Fruit fly (Drosophila melanogaster) whole organism: Measurements from ENCODE around the gene CG6800.

Experiments used
- CG8478 ChIP-seq: fragments of >200 bp; optimal IDR thresholded peaks from 2 replicates; lab custom pipeline; 2018; ENCODE audit warnings: inconsistent platforms
- Dll ChIP-seq: fragments of >200 bp; optimal IDR thresholded peaks from 2 replicates; lab custom pipeline; 2017
- EcR ChIP-seq, 2 experiments: fragments of >200 bp; optimal IDR thresholded peaks; 2 replicates each; lab custom pipeline; 2017; ENCODE audit warnings: missing biosample characterization in 2 of 2, missing genetic modification characterization in 2 of 2, missing genetic modification reagents in 2 of 2
- pan ChIP-seq: fragments of >200 bp; optimal IDR thresholded peaks from 2 replicates; lab custom pipeline; 2017
- psq ChIP-seq: fragments of >200 bp; optimal IDR thresholded peaks from 2 replicates; lab custom pipeline; 2017
- usp ChIP-seq: fragments of >200 bp; optimal IDR thresholded peaks from 2 replicates; lab custom pipeline; 2017; ENCODE audit warnings: missing biosample characterization, missing genetic modification characterization, mixed read lengths

Gene CG6800

DNA sequence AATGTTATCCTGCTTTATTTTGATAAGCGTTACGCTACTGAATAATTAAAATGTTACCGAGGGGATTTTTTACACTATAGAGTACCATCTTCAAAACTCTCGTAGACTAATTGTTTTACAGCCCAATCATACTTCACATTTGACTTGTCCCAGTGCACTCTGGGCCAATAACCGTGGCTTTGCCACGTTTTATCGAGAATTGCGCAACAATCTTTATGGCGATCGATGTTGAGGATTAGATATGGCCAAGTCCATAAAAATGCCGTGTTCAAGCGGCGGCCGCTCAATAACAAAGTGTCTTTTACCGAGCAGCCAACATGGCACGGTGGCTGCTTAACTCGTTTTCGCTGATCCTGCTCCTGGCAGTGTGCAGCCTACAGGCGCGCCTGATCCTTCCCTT, 30.9 kb upstream of the CG6800 start, which contains the start of gene CG31343:
Gene CG31343, plus strand, starts transcription at position 279 of the 400 bp plus-strand sequence.
- no peak for TF ChIP-seq Dll (lab: Kevin White, UChicago)
- TF ChIP-seq EcR (GFP tag; optimal IDR thresholded peaks at IDR 0.05; lab: Kevin White, UChicago), result no peak
- TF ChIP-seq psq (lab: Kevin White, UChicago), result no peak
- TF ChIP-seq CG8478 (lab: Kevin White, UChicago), result no peak
- no peak for TF ChIP-seq pan (lab: Kevin White, UChicago)
- TF ChIP-seq usp (GFP tag; lab: Kevin White, UChicago), result no peak

DNA sequence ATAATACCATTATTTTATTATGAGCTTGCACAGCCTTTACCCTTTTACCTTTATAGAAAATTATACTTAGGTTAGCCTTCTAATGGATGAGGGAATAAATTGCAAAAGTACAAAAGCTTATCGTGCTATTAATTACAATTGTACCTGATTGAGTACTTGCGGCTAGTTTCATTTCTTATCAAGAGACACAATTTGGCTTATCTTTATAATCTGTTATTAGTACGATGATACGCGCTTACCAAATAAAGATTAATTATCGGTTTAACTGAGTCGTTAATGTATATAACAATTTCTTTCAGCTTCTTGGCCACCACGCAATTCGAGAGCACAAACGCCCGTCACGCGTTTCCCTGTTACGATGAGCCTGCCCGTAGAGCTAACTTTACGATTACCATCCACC, 30.1 kb upstream of the CG6800 start:
- TF ChIP-seq usp (GFP tag; lab: Kevin White, UChicago) (no peak), CG8478 (lab: Kevin White, UChicago) (no peak), pan (lab: Kevin White, UChicago) (no peak), EcR (GFP tag; optimal IDR thresholded peaks at IDR 0.05; lab: Kevin White, UChicago) (no peak), psq (lab: Kevin White, UChicago) (no peak), Dll (lab: Kevin White, UChicago) (no peak)

DNA sequence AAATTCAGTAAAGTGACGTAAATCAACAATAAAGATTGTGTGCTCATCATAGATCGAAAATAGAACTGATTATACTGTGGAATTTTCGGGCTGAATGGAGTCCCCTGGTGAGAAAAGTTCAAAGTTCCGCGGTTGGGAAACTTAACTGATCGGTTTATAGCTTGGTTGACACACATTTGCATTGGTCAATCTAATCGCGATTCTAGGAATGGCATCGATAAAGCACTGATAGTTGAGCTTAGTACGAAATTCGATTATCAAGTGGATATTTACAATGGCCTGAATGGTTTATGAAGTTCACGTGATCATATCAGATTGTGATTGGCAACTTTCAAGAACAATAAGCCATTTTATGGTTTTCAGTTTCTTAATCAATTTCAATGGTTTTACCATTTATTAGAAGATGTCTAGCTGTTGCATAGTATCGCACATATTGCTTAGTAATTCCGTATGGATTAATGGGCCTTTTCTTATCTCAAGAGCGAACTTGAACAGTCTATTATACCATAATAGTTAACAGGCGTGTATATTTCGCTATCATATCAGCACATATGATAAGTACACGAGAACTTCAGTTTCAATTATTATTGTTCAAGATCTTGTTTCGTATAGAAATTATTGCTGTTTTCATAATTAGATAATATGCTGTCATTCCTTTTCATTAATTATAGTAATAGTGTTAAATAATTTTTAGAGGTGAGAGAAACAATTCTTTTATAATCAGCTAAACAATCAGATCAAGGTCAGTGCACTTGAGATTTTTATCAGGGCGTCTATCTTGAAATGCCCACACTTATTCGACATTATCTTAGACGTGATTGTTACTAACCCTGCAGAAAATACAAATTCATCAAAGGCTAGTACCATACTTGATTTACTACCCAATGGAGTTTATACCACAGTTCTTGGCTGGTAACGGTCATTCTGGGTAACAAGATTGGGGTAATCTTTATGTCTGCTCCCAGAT, 26.7 kb upstream of the CG6800 start, which contains the start of gene CG31233:
Gene CG31233, plus strand, starts transcription at position 900 of the 967 bp plus-strand sequence.
- TF ChIP-seq psq (lab: Kevin White, UChicago) (no peak), pan (lab: Kevin White, UChicago) (no peak), EcR (GFP tag; optimal IDR thresholded peaks at IDR 0.05; lab: Kevin White, UChicago) (no peak), usp (GFP tag; lab: Kevin White, UChicago) (no peak), Dll (lab: Kevin White, UChicago) (no peak), CG8478 (lab: Kevin White, UChicago) (no peak)

DNA sequence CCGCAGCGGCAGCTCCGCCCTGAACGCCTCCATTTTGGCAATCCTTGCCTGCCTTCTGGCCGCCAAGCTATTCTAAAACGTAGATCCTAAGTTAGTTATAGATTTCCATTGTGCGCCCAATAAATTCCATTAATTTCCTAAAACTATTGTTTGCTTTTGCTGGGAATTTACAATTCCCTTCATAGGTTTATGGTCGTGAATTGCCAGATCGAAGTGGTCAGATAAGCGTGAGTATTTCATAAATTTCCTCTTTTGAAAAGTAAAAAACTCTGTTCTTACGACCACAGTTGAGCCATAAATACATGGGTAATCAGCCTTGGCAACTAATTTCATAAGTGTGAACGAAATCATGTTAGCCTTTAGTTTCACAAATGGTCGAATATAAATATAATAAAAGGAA, 22.8 kb upstream of the CG6800 start:
- no peak for TF ChIP-seq pan (lab: Kevin White, UChicago)
- TF ChIP-seq psq (lab: Kevin White, UChicago), result no peak
- no peak for TF ChIP-seq Dll (lab: Kevin White, UChicago)
- no peak for TF ChIP-seq usp (GFP tag; lab: Kevin White, UChicago)
- no peak for TF ChIP-seq CG8478 (lab: Kevin White, UChicago)
- TF ChIP-seq EcR (GFP tag; optimal IDR thresholded peaks at IDR 0.05; lab: Kevin White, UChicago), result no peak

DNA sequence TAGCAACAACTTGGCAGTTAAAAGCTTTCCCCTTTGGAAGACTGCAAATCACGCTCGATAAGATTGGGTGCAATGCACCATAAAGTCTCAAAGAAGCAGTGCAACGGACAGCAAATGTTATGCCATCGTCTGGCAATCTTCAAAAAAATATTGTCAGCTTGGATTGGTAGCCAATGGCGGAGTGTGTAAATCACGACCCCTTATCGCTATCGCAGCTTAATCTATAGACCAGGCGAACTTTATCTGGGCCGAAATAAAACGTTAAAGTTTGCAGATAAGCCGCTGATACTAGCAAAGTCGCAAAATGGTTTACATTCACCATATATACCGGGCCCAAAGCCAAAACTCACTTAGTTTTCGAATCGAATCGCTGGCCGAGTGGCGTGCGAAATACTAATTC, 22.0 kb upstream of the CG6800 start, which contains the start of gene CG31198:
Gene CG31198, plus strand, starts transcription at position 351 of the 400 bp plus-strand sequence.
- TF ChIP-seq usp (GFP tag; lab: Kevin White, UChicago), result no peak
- TF ChIP-seq psq (lab: Kevin White, UChicago), result no peak
- TF ChIP-seq CG8478 (lab: Kevin White, UChicago), result no peak
- TF ChIP-seq EcR (GFP tag; optimal IDR thresholded peaks at IDR 0.05; lab: Kevin White, UChicago), result no peak
- TF ChIP-seq pan (lab: Kevin White, UChicago), result no peak
- TF ChIP-seq Dll (lab: Kevin White, UChicago), result no peak

DNA sequence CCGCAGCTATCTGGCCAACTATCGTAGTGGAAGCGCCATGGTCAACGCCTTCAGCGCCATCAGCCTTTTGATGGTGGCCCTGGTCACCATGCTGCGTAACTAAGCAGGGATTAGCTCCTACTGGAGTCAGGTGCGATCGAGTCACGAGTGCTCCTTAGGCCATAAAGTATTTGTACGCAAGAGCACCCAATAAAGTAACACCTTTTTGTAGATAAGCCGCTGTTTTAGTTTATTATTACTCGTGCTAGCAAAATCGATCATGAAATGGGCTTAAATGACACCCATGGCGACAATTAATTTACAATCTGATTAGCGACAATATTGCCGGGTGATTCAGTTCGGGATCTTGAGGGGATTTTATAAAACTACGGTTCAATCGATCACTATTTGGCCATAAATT, 18.4 kb upstream of the CG6800 start:
- TF ChIP-seq CG8478 (lab: Kevin White, UChicago) (no peak), Dll (lab: Kevin White, UChicago) (no peak), usp (GFP tag; lab: Kevin White, UChicago) (no peak), EcR (GFP tag; optimal IDR thresholded peaks at IDR 0.05; lab: Kevin White, UChicago) (no peak), psq (lab: Kevin White, UChicago) (no peak)

DNA sequence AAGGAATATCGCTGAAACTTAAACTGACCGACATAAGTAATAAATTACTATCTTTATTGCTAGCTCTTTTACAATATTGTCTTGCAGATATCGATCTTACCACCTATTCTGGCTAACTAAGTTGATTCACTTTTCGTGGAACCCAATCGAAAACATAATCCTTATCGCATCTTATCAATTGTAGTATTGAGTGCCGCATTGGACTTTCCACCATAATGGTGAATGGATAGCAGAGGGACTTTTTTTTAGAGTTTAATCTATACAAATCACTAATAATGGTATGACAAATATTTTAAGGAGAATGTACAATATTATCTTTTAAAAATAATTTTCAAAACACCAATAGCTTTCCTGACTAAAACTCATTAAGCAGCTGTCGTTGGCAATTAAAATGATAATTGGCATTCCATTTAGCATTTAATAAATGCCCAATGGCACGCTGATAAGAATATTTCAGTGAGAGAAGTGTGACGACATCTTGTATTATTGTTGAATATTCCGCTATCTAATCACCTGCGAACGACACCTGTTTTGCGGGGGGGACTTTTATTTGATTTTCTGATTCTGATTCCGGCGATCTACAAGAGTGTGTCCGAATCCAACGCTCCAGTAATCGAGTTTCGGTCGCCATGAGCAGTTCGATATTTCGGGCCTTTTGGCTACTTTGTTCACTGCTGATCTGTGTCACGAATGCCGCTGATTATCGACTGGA, 17.6 kb upstream of the CG6800 start, which contains the start of gene CG42335:
Gene CG42335, plus strand, starts transcription at position 620 of the 712 bp plus-strand sequence.
- TF ChIP-seq usp (GFP tag; lab: Kevin White, UChicago), result no peak
- TF ChIP-seq pan (lab: Kevin White, UChicago), result no peak
- TF ChIP-seq EcR (GFP tag; optimal IDR thresholded peaks at IDR 0.05; lab: Kevin White, UChicago), result no peak
- no peak for TF ChIP-seq CG8478 (lab: Kevin White, UChicago)
- TF ChIP-seq Dll (lab: Kevin White, UChicago), result no peak
- no peak for TF ChIP-seq psq (lab: Kevin White, UChicago)

DNA sequence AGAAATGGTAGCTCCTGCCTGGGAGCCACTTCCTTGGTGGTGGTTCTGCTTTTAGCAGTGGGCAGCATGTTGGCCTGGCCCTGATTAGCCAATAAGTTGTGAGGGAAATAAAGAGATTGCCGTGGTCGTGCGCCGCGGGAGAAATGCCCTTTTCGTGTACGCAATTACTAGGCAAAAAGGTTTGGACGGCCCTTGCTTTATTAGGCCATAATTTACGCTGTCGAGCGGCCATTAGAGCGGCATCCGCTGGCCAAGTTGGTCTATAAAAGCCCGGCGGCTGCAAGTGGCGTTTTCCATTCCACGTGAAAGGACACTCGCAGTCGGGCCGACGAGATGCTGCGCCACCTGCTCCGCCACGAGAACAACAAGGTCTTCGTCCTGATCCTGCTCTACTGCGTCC, 6.7 kb upstream of the CG6800 start, which contains the start of gene Burs:
Gene Burs, plus strand, starts transcription at position 301 of the 400 bp plus-strand sequence.
- TF ChIP-seq usp (GFP tag; lab: Kevin White, UChicago) (no peak), CG8478 (lab: Kevin White, UChicago) (no peak), pan (lab: Kevin White, UChicago) (no peak), Dll (lab: Kevin White, UChicago) (no peak), psq (lab: Kevin White, UChicago) (no peak), EcR (GFP tag; optimal IDR thresholded peaks at IDR 0.05; lab: Kevin White, UChicago) (no peak)

DNA sequence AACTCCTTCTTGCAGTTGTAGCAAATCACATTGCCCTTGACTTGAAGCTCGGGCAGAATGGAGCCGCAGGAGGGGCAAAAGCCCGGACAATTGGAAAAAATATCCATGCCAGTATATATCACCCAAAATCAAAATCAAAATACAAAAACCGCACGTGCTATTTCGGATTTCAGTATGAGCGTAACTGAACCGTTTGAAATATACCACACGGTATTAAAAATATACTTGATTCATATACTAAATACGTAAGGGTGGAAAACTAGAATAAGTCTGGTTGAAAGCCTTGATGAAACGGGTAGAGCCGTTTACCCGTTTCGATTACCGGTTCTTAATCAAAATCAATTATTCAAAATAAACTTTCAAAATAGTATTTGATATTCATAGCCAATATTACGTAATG, 1.7 kb downstream of the CG6800 start, which contains the start of gene Polr1H:
Gene Polr1H, minus strand, starts transcription at position 188 of the 400 bp plus-strand sequence.
- TF ChIP-seq Dll (lab: Kevin White, UChicago) (no peak), usp (GFP tag; lab: Kevin White, UChicago) (no peak), psq (lab: Kevin White, UChicago) (no peak), CG8478 (lab: Kevin White, UChicago) (no peak), pan (lab: Kevin White, UChicago) (no peak), EcR (GFP tag; optimal IDR thresholded peaks at IDR 0.05; lab: Kevin White, UChicago) (no peak)

DNA sequence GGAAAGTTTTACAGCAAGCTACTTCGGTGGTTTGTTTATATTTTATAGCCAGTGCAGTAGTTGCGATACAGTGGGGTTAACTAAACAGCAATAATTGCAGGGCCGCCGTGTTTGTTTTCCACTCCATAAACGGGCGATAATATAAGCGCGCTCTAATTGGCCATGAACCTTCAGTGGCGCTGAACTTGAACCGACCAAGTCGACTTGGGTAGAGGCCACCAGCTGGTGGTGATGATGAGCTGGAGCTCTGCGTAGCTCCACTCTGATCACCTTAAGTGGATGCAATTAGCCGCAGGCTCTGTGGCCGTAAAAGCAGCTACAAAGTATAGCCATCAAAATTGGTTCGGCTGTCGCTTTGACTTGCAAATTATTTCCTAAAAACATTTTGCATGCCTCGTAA, 4.1 kb downstream of the CG6800 start:
- no peak for TF ChIP-seq psq (lab: Kevin White, UChicago)
- no peak for TF ChIP-seq pan (lab: Kevin White, UChicago)
- TF ChIP-seq CG8478 (lab: Kevin White, UChicago), result no peak
- no peak for TF ChIP-seq usp (GFP tag; lab: Kevin White, UChicago)
- no peak for TF ChIP-seq Dll (lab: Kevin White, UChicago)
- no peak for TF ChIP-seq EcR (GFP tag; optimal IDR thresholded peaks at IDR 0.05; lab: Kevin White, UChicago)
